Fruit fly (Drosophila melanogaster): Measurements from ENCODE around the gene CG14071.

dm6 chr2L:10842326-10842725 lies 46.4 kb downstream of the CG14071 start, which contains the start of gene CG6700:
- no peak for TF ChIP-seq Sin3A (optimal IDR thresholded peaks at IDR 0.05)
- no peak for TF ChIP-seq psq (optimal IDR thresholded peaks at IDR 0.05)
- TF ChIP-seq h (optimal IDR thresholded peaks at IDR 0.05) = no peak
- no peak for TF ChIP-seq ttk (optimal IDR thresholded peaks at IDR 0.05)
